Worm (Caenorhabditis elegans): ENCODE results near the gene cpar-1.

DNA sequence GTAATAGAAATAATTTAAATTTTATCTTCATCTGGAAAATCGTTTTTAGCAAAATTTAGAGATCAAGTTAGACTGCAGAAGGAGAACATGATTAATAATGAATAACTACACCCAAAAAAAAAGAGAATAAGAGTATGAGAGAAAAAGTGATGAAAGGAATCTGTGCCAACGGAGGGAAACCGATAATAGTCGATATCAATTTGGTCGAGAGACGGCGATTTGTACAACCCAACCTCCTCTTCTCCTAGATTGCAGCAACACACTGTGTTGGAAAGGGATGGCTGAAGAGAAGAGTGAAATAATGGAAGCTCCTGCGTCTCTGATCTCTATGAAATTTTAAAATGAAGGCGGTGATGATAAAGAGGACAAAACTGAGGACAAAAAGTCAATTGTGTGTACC, 40.6 kb downstream of the cpar-1 start:
- TF ChIP-seq che-1 (tag; optimal IDR thresholded peaks at IDR 0.05) (no peak), lin-11 (tag; optimal IDR thresholded peaks at IDR 0.05) (no peak), nfya-1 (tag; optimal IDR thresholded peaks at IDR 0.05) (no peak), nhr-11 (tag; optimal IDR thresholded peaks at IDR 0.05) (no peak), hlh-30 (tag; optimal IDR thresholded peaks at IDR 0.05; ENCODE audit: insufficient read depth) (no peak), gmeb-2 (tag; optimal IDR thresholded peaks at IDR 0.05) (no peak), syd-9 (tag; optimal IDR thresholded peaks at IDR 0.05) (no peak), dmd-4 (tag; optimal IDR thresholded peaks at IDR 0.05; ENCODE audit: borderline replicate concordance) (no peak)

Data from whole organism, late embryonic.